Fruit fly (Drosophila melanogaster) whole organism, embryonic: Measurements from ENCODE around the gene woc.

Source experiments
- BtbVII ChIP-seq: fragments of 200-800 bp; sonication (Bioruptor generic); optimal IDR thresholded peaks from 3 replicates; lab custom pipeline; 2017; ENCODE audit warnings: missing biosample characterization, mild to moderate bottlenecking, missing genetic modification characterization
- CG11247 ChIP-seq: fragments of 200-800 bp; sonication (Bioruptor generic); IDR thresholded peaks from 2 replicates; pipeline ENCODE4 v1.3.6; 2022; ENCODE audit warnings: missing biosample characterization, missing genetic modification characterization
- CG11560 ChIP-seq: fragments of 200-800 bp; sonication (Bioruptor generic); IDR thresholded peaks from 3 replicates; pipeline ENCODE4 v1.3.6; 2022; ENCODE audit warnings: missing biosample characterization, missing genetic modification characterization
- CG11723 ChIP-seq: fragments of 200-800 bp; sonication (Bioruptor generic); optimal IDR thresholded peaks from 2 replicates; lab custom pipeline; 2017; ENCODE audit warnings: missing biosample characterization, mild to moderate bottlenecking, missing genetic modification characterization
- CG12219 ChIP-seq: fragments of 200-800 bp; sonication (Bioruptor generic); optimal IDR thresholded peaks from 3 replicates; lab custom pipeline; 2018; ENCODE audit warnings: missing biosample characterization, mild to moderate bottlenecking, missing genetic modification characterization
- CG14860 ChIP-seq: fragments of 200-800 bp; sonication (Bioruptor generic); IDR thresholded peaks from 3 replicates; pipeline ENCODE4 v1.3.6; 2022; ENCODE audit warnings: missing biosample characterization, missing genetic modification characterization; ENCODE audit not compliant: partially characterized antibody
- CG18619 ChIP-seq: fragments of 200-800 bp; sonication (Bioruptor generic); optimal IDR thresholded peaks from 3 replicates; lab custom pipeline; 2017; ENCODE audit warnings: missing biosample characterization, mild to moderate bottlenecking, missing genetic modification characterization
- CG31365 ChIP-seq: fragments of 200-800 bp; sonication (Bioruptor generic); optimal IDR thresholded peaks from 2 replicates; lab custom pipeline; 2018; ENCODE audit warnings: missing biosample characterization, mild to moderate bottlenecking, missing genetic modification characterization
- CG3163 ChIP-seq: fragments of 200-800 bp; sonication (Bioruptor generic); optimal IDR thresholded peaks from 3 replicates; lab custom pipeline; 2016; ENCODE audit warnings: missing biosample characterization, missing genetic modification characterization
- CG3281 ChIP-seq: fragments of 200-800 bp; sonication (Bioruptor generic); optimal IDR thresholded peaks from 3 replicates; lab custom pipeline; 2017; ENCODE audit warnings: missing biosample characterization, mild to moderate bottlenecking, missing genetic modification characterization
- CG3726 ChIP-seq: fragments of 200-800 bp; sonication (Bioruptor generic); IDR thresholded peaks from 3 replicates; pipeline ENCODE4, ENCODE4 v1.3.6; 2022; ENCODE audit warnings: missing biosample characterization, missing genetic modification characterization
- CG3995 ChIP-seq: fragments of 200-800 bp; sonication (Bioruptor generic); optimal IDR thresholded peaks from 3 replicates; lab custom pipeline; 2016; ENCODE audit warnings: missing biosample characterization, missing genetic modification characterization
- CG42726 ChIP-seq: fragments of 200-800 bp; sonication (Bioruptor generic); IDR thresholded peaks from 2 replicates; pipeline ENCODE4 v1.3.6; 2022; ENCODE audit warnings: missing biosample characterization, missing genetic modification characterization; ENCODE audit not compliant: partially characterized antibody
- CG43689 ChIP-seq: fragments of 200-800 bp; sonication (Bioruptor generic); IDR thresholded peaks from 2 replicates; pipeline ENCODE4 v1.3.6; 2022; ENCODE audit warnings: missing biosample characterization, missing genetic modification characterization
- CG6689 ChIP-seq: fragments of 200-800 bp; sonication (Bioruptor generic); IDR thresholded peaks from 2 replicates; pipeline ENCODE4 v1.3.6; 2022; ENCODE audit warnings: missing biosample characterization, missing genetic modification characterization
- CoRest ChIP-seq: fragments of 200-800 bp; sonication (Bioruptor generic); optimal IDR thresholded peaks from 3 replicates; lab custom pipeline; 2018; ENCODE audit warnings: missing biosample characterization, mild to moderate bottlenecking, missing genetic modification characterization, moderate library complexity
- Fer2 ChIP-seq: fragments of 200-800 bp; sonication (Bioruptor generic); optimal IDR thresholded peaks from 2 replicates; lab custom pipeline; 2018; ENCODE audit warnings: missing biosample characterization, mild to moderate bottlenecking, missing genetic modification characterization, moderate library complexity
- Fer3 ChIP-seq: fragments of 200-800 bp; sonication (Bioruptor generic); optimal IDR thresholded peaks from 2 replicates; lab custom pipeline; 2018; ENCODE audit warnings: missing biosample characterization, mild to moderate bottlenecking, missing genetic modification characterization, moderate library complexity
- Gug ChIP-seq: fragments of 200-800 bp; sonication (Bioruptor generic); IDR thresholded peaks from 4 replicates; pipeline ENCODE4 v1.3.6; 2022; ENCODE audit warnings: missing biosample characterization, missing genetic modification characterization
- Hand ChIP-seq: fragments of 200-800 bp; sonication (Bioruptor generic); optimal IDR thresholded peaks from 2 replicates; lab custom pipeline; 2017; ENCODE audit warnings: mild to moderate bottlenecking, missing biosample characterization, missing genetic modification reagents, missing genetic modification characterization
- Jarid2 ChIP-seq: fragments of 200-800 bp; sonication (Bioruptor generic); optimal IDR thresholded peaks from 3 replicates; lab custom pipeline; 2017; ENCODE audit warnings: mild to moderate bottlenecking, missing biosample characterization, missing genetic modification reagents, missing genetic modification characterization
- Lpt ChIP-seq: fragments of >200 bp; optimal IDR thresholded peaks from 2 replicates; lab custom pipeline; 2018; ENCODE audit warnings: missing biosample characterization, missing genetic modification characterization
- NC2α ChIP-seq: fragments of 200-800 bp; sonication (Bioruptor generic); optimal IDR thresholded peaks from 2 replicates; lab custom pipeline; 2016; ENCODE audit warnings: missing biosample characterization, missing genetic modification characterization
- Opbp ChIP-seq: fragments of 200-800 bp; sonication (Bioruptor generic); IDR thresholded peaks from 3 replicates; pipeline ENCODE4 v1.3.6; 2022; ENCODE audit warnings: missing biosample characterization, missing genetic modification characterization; ENCODE audit not compliant: partially characterized antibody
- TFAM ChIP-seq: fragments of 200-800 bp; sonication (Bioruptor generic); optimal IDR thresholded peaks from 2 replicates; lab custom pipeline; 2017; ENCODE audit warnings: missing biosample characterization, missing genetic modification characterization, inconsistent platforms
- Vsx1 ChIP-seq: fragments of 200-800 bp; sonication (Bioruptor generic); optimal IDR thresholded peaks from 2 replicates; lab custom pipeline; 2017; ENCODE audit warnings: missing biosample characterization, mild to moderate bottlenecking, missing genetic modification characterization, missing genetic modification reagents
- abd-A ChIP-seq: fragments of 200-800 bp; sonication (Bioruptor generic); optimal IDR thresholded peaks from 3 replicates; lab custom pipeline; 2019; ENCODE audit warnings: missing biosample characterization, mild to moderate bottlenecking, missing genetic modification characterization, moderate library complexity
- al ChIP-seq: fragments of 200-800 bp; sonication (Bioruptor generic); IDR thresholded peaks from 2 replicates; pipeline ENCODE4 v1.3.6; 2022; ENCODE audit warnings: missing biosample characterization, missing genetic modification characterization
- ci ChIP-seq: fragments of 200-800 bp; sonication (Bioruptor generic); IDR thresholded peaks from 3 replicates; pipeline ENCODE4 v1.3.6; 2022; ENCODE audit warnings: missing biosample characterization, missing genetic modification characterization
- crol ChIP-seq: fragments of 200-800 bp; sonication (Bioruptor generic); IDR thresholded peaks from 2 replicates; pipeline ENCODE4 v1.3.6; 2022; ENCODE audit warnings: missing biosample characterization, missing genetic modification characterization
- cwo ChIP-seq: fragments of 200-800 bp; sonication (Bioruptor generic); optimal IDR thresholded peaks from 3 replicates; lab custom pipeline; 2017; ENCODE audit warnings: missing biosample characterization, missing genetic modification characterization, mild to moderate bottlenecking, moderate library complexity, missing genetic modification reagents
- dpn ChIP-seq, 2 experiments: fragments of 200-800 bp; sonication (Bioruptor generic); optimal IDR thresholded peaks; 3 replicates each; lab custom pipeline; 2016; ENCODE audit warnings: missing biosample characterization in 2 of 2, missing genetic modification characterization in 2 of 2
- dysf ChIP-seq: fragments of 200-800 bp; sonication (Bioruptor generic); IDR thresholded peaks from 3 replicates; pipeline ENCODE4 v1.3.6; 2022; ENCODE audit warnings: missing biosample characterization, missing genetic modification characterization
- h ChIP-seq: fragments of >200 bp; optimal IDR thresholded peaks from 2 replicates; lab custom pipeline; 2017
- hbn ChIP-seq: fragments of 200-800 bp; sonication (Bioruptor generic); IDR thresholded peaks from 2 replicates; pipeline ENCODE4 v1.3.6; 2022; ENCODE audit warnings: missing biosample characterization, missing genetic modification characterization; ENCODE audit not compliant: partially characterized antibody
- ken ChIP-seq: fragments of 200-800 bp; sonication (Bioruptor generic); IDR thresholded peaks from 3 replicates; pipeline ENCODE4 v1.3.6; 2022; ENCODE audit warnings: missing biosample characterization, missing genetic modification characterization
- lmd ChIP-seq: fragments of 200-800 bp; sonication (Bioruptor generic); IDR thresholded peaks from 2 replicates; pipeline ENCODE4 v1.3.6; 2022; ENCODE audit warnings: missing biosample characterization, missing genetic modification characterization
- nom ChIP-seq: fragments of 200-800 bp; sonication (Bioruptor generic); optimal IDR thresholded peaks from 2 replicates; lab custom pipeline; 2017; ENCODE audit warnings: missing biosample characterization, missing genetic modification characterization, mild to moderate bottlenecking, moderate library complexity, missing genetic modification reagents
- org-1 ChIP-seq: fragments of 200-800 bp; sonication (Bioruptor generic); optimal IDR thresholded peaks from 2 replicates; lab custom pipeline; 2017; ENCODE audit warnings: missing biosample characterization, missing genetic modification characterization
- otp ChIP-seq: fragments of 200-800 bp; sonication (Bioruptor generic); IDR thresholded peaks from 3 replicates; pipeline ENCODE4, ENCODE4 v1.3.6; 2022; ENCODE audit warnings: missing biosample characterization, missing genetic modification characterization
- schlank ChIP-seq: fragments of 200-800 bp; sonication (Bioruptor generic); optimal IDR thresholded peaks from 2 replicates; lab custom pipeline; 2018; ENCODE audit warnings: missing biosample characterization, mild to moderate bottlenecking, missing genetic modification characterization
- sd ChIP-seq: fragments of 200-800 bp; sonication (Bioruptor generic); optimal IDR thresholded peaks from 3 replicates; lab custom pipeline; 2018; ENCODE audit warnings: missing biosample characterization, mild to moderate bottlenecking, missing genetic modification characterization, moderate library complexity
- sr ChIP-seq: fragments of 200-800 bp; sonication (Bioruptor generic); IDR thresholded peaks from 3 replicates; pipeline ENCODE4 v1.3.6; 2022; ENCODE audit warnings: missing biosample characterization, missing genetic modification characterization
- ssp ChIP-seq: fragments of 200-800 bp; sonication (Bioruptor generic); IDR thresholded peaks from 2 replicates; pipeline ENCODE4 v1.3.6; 2022; ENCODE audit warnings: missing biosample characterization, missing genetic modification characterization
- stc ChIP-seq: fragments of 200-800 bp; sonication (Bioruptor generic); IDR thresholded peaks from 2 replicates; pipeline ENCODE4 v1.3.6; 2022; ENCODE audit warnings: missing biosample characterization, missing genetic modification characterization
- tin ChIP-seq: fragments of 200-800 bp; sonication (Bioruptor generic); optimal IDR thresholded peaks from 3 replicates; lab custom pipeline; 2016; ENCODE audit warnings: missing biosample characterization, missing genetic modification characterization
- ttk ChIP-seq: fragments of 200-800 bp; sonication (Bioruptor generic); IDR thresholded peaks from 2 replicates; pipeline ENCODE4 v2.1.2; 2022; ENCODE audit warnings: missing biosample characterization, missing genetic modification characterization
- unc-4 ChIP-seq: fragments of 200-800 bp; sonication (Bioruptor generic); IDR thresholded peaks from 2 replicates; pipeline ENCODE4 v1.3.6; 2022; ENCODE audit warnings: missing biosample characterization, missing genetic modification characterization; ENCODE audit not compliant: partially characterized antibody
- z ChIP-seq: fragments of 200-800 bp; sonication (Bioruptor generic); IDR thresholded peaks from 3 replicates; pipeline ENCODE4 v1.3.6; 2022; ENCODE audit warnings: missing biosample characterization, missing genetic modification characterization

woc gene

dm6 chr3R:27263434-27264215 lies at the start of gene woc (continued):
- TF ChIP-seq h (lab: Kevin White, UChicago) (peak; percentile 35), Lpt (GFP tag; lab: Kevin White, UChicago) (no peak), schlank (tag; lab: Kevin White, UChicago) (no peak), tin (GFP tag; lab: Kevin White, UChicago) (peak; percentile 37), CG11560 (tag; lab: Robert Waterston, UW) (no peak), stc (GFP tag; lab: Robert Waterston, UW) (peak; percentile 51; the same call in 1 of the 2 replicates), ttk (GFP tag; lab: Robert Waterston, UW) (peak; percentile 13), Fer2 (no peak), CG6689 (GFP tag; lab: Robert Waterston, UW) (peak; percentile 56), dpn (GFP tag; optimal IDR thresholded peaks at IDR 0.05; lab: Kevin White, UChicago) (peak; percentile 41 to 54), org-1 (GFP tag; lab: Kevin White, UChicago) (peak; percentile 9), crol (no peak), ssp (GFP tag; lab: Robert Waterston, UW) (peak; percentile 43; the same call in 1 of the 2 replicates), CG43689 (GFP tag; lab: Robert Waterston, UW) (no peak), sr (peak; percentile 59; the same call in 1 of the 3 replicates), Fer3 (no peak), ci (GFP tag; lab: Robert Waterston, UW) (peak; percentile 69; the same call in 2 of the 3 replicates), abd-A (tag; lab: Kevin White, UChicago) (no peak), CG31365 (no peak), dysf (GFP tag; lab: Robert Waterston, UW) (peak; percentile 51), otp (GFP tag; lab: Robert Waterston, UW) (no peak; the same call in 2 of the 3 replicates), CG3281 (peak; percentile 46), BtbVII (peak; percentile 36), CG12219 (GFP tag; lab: Kevin White, UChicago) (no peak), Vsx1 (no peak), Jarid2 (GFP tag; lab: Kevin White, UChicago) (no peak), hbn (GFP tag; lab: Robert Waterston, UW) (peak; percentile 71), CG42726 (peak; percentile 74; the same call in 1 of the 2 replicates), nom (GFP tag; lab: Kevin White, UChicago) (peak; percentile 88), CG3163 (GFP tag; lab: Kevin White, UChicago) (peak; percentile 33), Hand (GFP tag; lab: Kevin White, UChicago) (no peak), sd (tag; lab: Kevin White, UChicago) (no peak), TFAM (GFP tag; lab: Kevin White, UChicago) (no peak), CG11247 (GFP tag; lab: Robert Waterston, UW) (0 out of 2 replicates have a peak, but pooled peaks have one; percentile 9), CG3995 (GFP tag; lab: Kevin White, UChicago) (no peak), z (GFP tag; lab: Robert Waterston, UW) (no peak), lmd (peak; percentile 44; the same call in 1 of the 2 replicates), unc-4 (GFP tag; lab: Robert Waterston, UW) (peak; percentile 81), CG3726 (GFP tag; lab: Robert Waterston, UW) (peak; percentile 55; the same call in 1 of the 3 replicates), NC2α (GFP tag; lab: Kevin White, UChicago) (peak; percentile 55), Opbp (peak; percentile 83), Gug (peak; percentile 59; the same call in 3 of the 4 replicates), CoRest (tag; lab: Kevin White, UChicago) (peak; percentile 51), cwo (GFP tag; lab: Kevin White, UChicago) (peak; percentile 57), CG11723 (GFP tag; lab: Kevin White, UChicago) (no peak), CG18619 (GFP tag; lab: Kevin White, UChicago) (peak; percentile 61), CG14860 (GFP tag; lab: Robert Waterston, UW) (peak; percentile 74), al (GFP tag; lab: Robert Waterston, UW) (no peak), ken (no peak; the same call in 2 of the 3 replicates)
